Worm (Caenorhabditis elegans) whole organism, young adult: ENCODE measurements around the gene str-2.

Source experiments
- B0035.1 ChIP-seq: sonication (generic microtip); optimal IDR thresholded peaks from 2 replicates; lab custom pipeline; 2016; ENCODE audit warnings: missing genetic modification characterization, mild to moderate bottlenecking, missing compliant biosample characterization, missing genotype, missing genetic modification reagents
- C17E4.6 ChIP-seq: fragments of 200-800 bp; sonication (Bioruptor generic); IDR thresholded peaks from 2 replicates; pipeline ENCODE4 v1.3.6; 2022; ENCODE audit warnings: missing genetic modification reagents, missing genetic modification characterization, missing compliant biosample characterization
- F10E7.11 ChIP-seq: sonication (generic microtip); optimal IDR thresholded peaks from 2 replicates; lab custom pipeline; 2017; ENCODE audit warnings: mild to moderate bottlenecking, missing genetic modification characterization, moderate library complexity, missing compliant biosample characterization
- F33H1.4 ChIP-seq: fragments of 200-800 bp; sonication (Bioruptor generic); IDR thresholded peaks from 2 replicates; pipeline ENCODE4 v1.3.6; 2022; ENCODE audit warnings: missing genetic modification reagents, missing genetic modification characterization, missing compliant biosample characterization
- F37B4.10 ChIP-seq: fragments of 200-800 bp; sonication (Bioruptor generic); IDR thresholded peaks from 2 replicates; pipeline ENCODE4 v1.3.6; 2022; ENCODE audit warnings: missing genetic modification characterization, missing compliant biosample characterization
- F52B5.7 ChIP-seq: sonication (generic microtip); optimal IDR thresholded peaks from 2 replicates; lab custom pipeline; 2016; ENCODE audit warnings: mild to moderate bottlenecking, missing genetic modification characterization, missing compliant biosample characterization
- F55B11.4 ChIP-seq: sonication (generic microtip); optimal IDR thresholded peaks from 2 replicates; lab custom pipeline; 2016; ENCODE audit warnings: missing compliant biosample characterization, missing genetic modification characterization, borderline replicate concordance; ENCODE audit not compliant: insufficient read depth
- F57A8.1 ChIP-seq: fragments of 200-800 bp; sonication (Bioruptor generic); optimal IDR thresholded peaks from 2 replicates; lab custom pipeline; 2018; ENCODE audit warnings: mild to moderate bottlenecking, missing genetic modification characterization, moderate library complexity, missing compliant biosample characterization
- K11D2.4 ChIP-seq: fragments of 200-800 bp; sonication (Bioruptor generic); IDR thresholded peaks from 2 replicates; pipeline ENCODE4 v1.3.6; 2022; ENCODE audit warnings: missing genetic modification reagents, missing genetic modification characterization, missing compliant biosample characterization
- K12H6.12 ChIP-seq: fragments of 200-800 bp; sonication (Bioruptor generic); optimal IDR thresholded peaks from 2 replicates; lab custom pipeline; 2018; ENCODE audit warnings: mild to moderate bottlenecking, missing genetic modification characterization, missing compliant biosample characterization
- Y53G8AR.9 ChIP-seq: fragments of 200-800 bp; sonication (Bioruptor generic); conservative IDR thresholded peaks from 2 replicates; pipeline ENCODE4 v1.3.6; 2022; ENCODE audit warnings: missing genetic modification reagents, missing genetic modification characterization, missing compliant biosample characterization
- Y56A3A.18 ChIP-seq: fragments of 200-800 bp; sonication (Bioruptor generic); IDR thresholded peaks from 2 replicates; pipeline ENCODE4 v1.3.6; 2022; ENCODE audit warnings: missing genetic modification reagents, missing genetic modification characterization, missing compliant biosample characterization
- Y95B8A.8 ChIP-seq: fragments of 200-800 bp; sonication (Bioruptor generic); IDR thresholded peaks from 2 replicates; pipeline ENCODE4 v1.3.6; 2022; ENCODE audit warnings: missing genetic modification reagents, missing genetic modification characterization, missing compliant biosample characterization
- ZK185.1 ChIP-seq: sonication (generic microtip); optimal IDR thresholded peaks from 2 replicates; lab custom pipeline; 2016; ENCODE audit warnings: mild to moderate bottlenecking, missing genetic modification characterization, missing compliant biosample characterization; ENCODE audit not compliant: poor library complexity, severe bottlenecking
- atf-7 ChIP-seq: sonication (generic microtip); optimal IDR thresholded peaks from 2 replicates; lab custom pipeline; 2017; ENCODE audit warnings: mild to moderate bottlenecking, missing genetic modification characterization, missing compliant biosample characterization
- athp-1 ChIP-seq: sonication (generic microtip); optimal IDR thresholded peaks from 2 replicates; lab custom pipeline; 2017; ENCODE audit warnings: mild to moderate bottlenecking, missing genetic modification characterization, missing compliant biosample characterization
- attf-3 ChIP-seq: fragments of 200-800 bp; sonication (Bioruptor generic); conservative IDR thresholded peaks from 2 replicates; pipeline ENCODE4 v1.3.6; 2022; ENCODE audit warnings: missing genetic modification reagents, missing genetic modification characterization, missing compliant biosample characterization
- bed-1 ChIP-seq: fragments of 200-800 bp; sonication (Bioruptor generic); IDR thresholded peaks from 2 replicates; pipeline ENCODE4 v1.3.6; 2022; ENCODE audit warnings: missing genetic modification reagents, missing genetic modification characterization, missing compliant biosample characterization
- bed-2 ChIP-seq: fragments of 200-800 bp; sonication (Bioruptor generic); IDR thresholded peaks from 2 replicates; pipeline ENCODE4 v1.3.6; 2022; ENCODE audit warnings: missing genetic modification reagents, missing genetic modification characterization, missing compliant biosample characterization
- cebp-1 ChIP-seq, 2 experiments: fragments of 200-800 bp in 1 of 2; sonication (Bioruptor generic) in 1 of 2; sonication (generic microtip) in 1 of 2; IDR thresholded peaks in 1 of 2; optimal IDR thresholded peaks in 1 of 2; 2 replicates each; pipeline versions ENCODE4 v1.3.6 to Lab custom; 2017 to 2022; ENCODE audit warnings: missing compliant biosample characterization in 2 of 2, missing genetic modification characterization in 2 of 2, mild to moderate bottlenecking in 1 of 2, missing genetic modification reagents in 1 of 2, moderate library complexity in 1 of 2
- ceh-27 ChIP-seq: fragments of 200-800 bp; sonication (Bioruptor generic); optimal IDR thresholded peaks from 2 replicates; lab custom pipeline; 2018; ENCODE audit warnings: mild to moderate bottlenecking, missing genetic modification characterization, moderate library complexity, missing compliant biosample characterization
- chd-7 ChIP-seq: sonication (generic microtip); optimal IDR thresholded peaks from 2 replicates; lab custom pipeline; 2016; ENCODE audit warnings: mild to moderate bottlenecking, missing genetic modification characterization, moderate library complexity, missing compliant biosample characterization
- dpl-1 ChIP-seq: fragments of 150-350 bp; optimal IDR thresholded peaks from 2 replicates; lab custom pipeline; 2014; ENCODE audit warnings: missing biosample characterization, missing genetic modification reagents, missing genetic modification characterization
- egl-18 ChIP-seq: fragments of 200-800 bp; sonication (Bioruptor generic); IDR thresholded peaks from 2 replicates; pipeline ENCODE4 v1.3.6; 2022; ENCODE audit warnings: missing genetic modification reagents, missing genetic modification characterization, missing compliant biosample characterization
- fkh-3 ChIP-seq: sonication (generic microtip); optimal IDR thresholded peaks from 2 replicates; lab custom pipeline; 2016; ENCODE audit warnings: mild to moderate bottlenecking, missing genetic modification characterization, missing compliant biosample characterization
- gei-17 ChIP-seq: fragments of 200-800 bp; sonication (Bioruptor generic); optimal IDR thresholded peaks from 2 replicates; lab custom pipeline; 2018; ENCODE audit warnings: mild to moderate bottlenecking, missing genetic modification characterization, missing compliant biosample characterization
- him-1 ChIP-seq: sonication (generic microtip); optimal IDR thresholded peaks from 2 replicates; lab custom pipeline; 2016; ENCODE audit warnings: missing genotype, missing genetic modification reagents, missing genetic modification characterization, missing compliant biosample characterization
- hmg-1.2 ChIP-seq: fragments of 200-800 bp; sonication (Bioruptor generic); IDR thresholded peaks from 2 replicates; pipeline ENCODE4 v1.3.6; 2022; ENCODE audit warnings: missing genetic modification reagents, missing genetic modification characterization, missing compliant biosample characterization
- hmg-20 ChIP-seq: fragments of 200-800 bp; sonication (Bioruptor generic); IDR thresholded peaks from 2 replicates; pipeline ENCODE4 v1.3.6; 2022; ENCODE audit warnings: missing genetic modification reagents, missing genetic modification characterization, missing compliant biosample characterization
- let-607 ChIP-seq, 2 experiments: fragments of 200-800 bp in 1 of 2; sonication (Bioruptor generic) in 1 of 2; sonication (generic microtip) in 1 of 2; optimal IDR thresholded peaks; 2 replicates each; lab custom pipeline; 2016 to 2018; ENCODE audit warnings: mild to moderate bottlenecking in 2 of 2, missing compliant biosample characterization in 2 of 2, missing genetic modification characterization in 2 of 2, moderate library complexity in 2 of 2, missing genotype in 1 of 2
- lin-54 ChIP-seq: fragments of 200-800 bp; sonication (Bioruptor generic); optimal IDR thresholded peaks from 2 replicates; lab custom pipeline; 2018; ENCODE audit warnings: mild to moderate bottlenecking, missing genetic modification characterization, missing compliant biosample characterization
- mel-28 ChIP-seq: sonication (generic microtip); optimal IDR thresholded peaks from 2 replicates; lab custom pipeline; 2016; ENCODE audit warnings: borderline replicate concordance, mild to moderate bottlenecking, missing genetic modification characterization, missing compliant biosample characterization
- nfya-1 ChIP-seq: sonication (generic microtip); optimal IDR thresholded peaks from 2 replicates; lab custom pipeline; 2017; ENCODE audit warnings: antibody characterized with exemption, missing compliant biosample characterization, missing genetic modification characterization, borderline replicate concordance; ENCODE audit not compliant: insufficient read depth
- nfyb-1 ChIP-seq: fragments of 200-800 bp; sonication (Bioruptor generic); IDR thresholded peaks from 2 replicates; pipeline ENCODE4 v1.3.6; 2022; ENCODE audit warnings: missing genetic modification reagents, missing genetic modification characterization, missing compliant biosample characterization
- nhr-27 ChIP-seq: fragments of 200-800 bp; sonication (Bioruptor generic); optimal IDR thresholded peaks from 2 replicates; lab custom pipeline; 2018; ENCODE audit warnings: mild to moderate bottlenecking, missing genetic modification characterization, moderate library complexity, missing compliant biosample characterization
- nhr-80 ChIP-seq: sonication (generic microtip); optimal IDR thresholded peaks from 2 replicates; lab custom pipeline; 2016; ENCODE audit warnings: missing genetic modification characterization, missing compliant biosample characterization
- pbrm-1 ChIP-seq: fragments of 200-800 bp; sonication (Bioruptor generic); IDR thresholded peaks from 2 replicates; pipeline ENCODE4 v1.3.6; 2022; ENCODE audit warnings: missing genetic modification reagents, missing genetic modification characterization, missing compliant biosample characterization
- pha-4 ChIP-seq: fragments of 150-350 bp; sonication (generic microtip); optimal IDR thresholded peaks from 2 replicates; lab custom pipeline; 2014; ENCODE audit warnings: missing biosample characterization, missing genetic modification reagents, missing genetic modification characterization
- rec-8 ChIP-seq, 2 experiments: sonication (generic microtip); optimal IDR thresholded peaks; 2 replicates each; lab custom pipeline; 2016; ENCODE audit warnings: mild to moderate bottlenecking in 2 of 2, missing genetic modification characterization in 2 of 2, missing genetic modification reagents in 2 of 2, missing genotype in 2 of 2, missing biosample characterization in 1 of 2, missing compliant biosample characterization in 1 of 2, moderate library complexity in 1 of 2
- sea-2 ChIP-seq: fragments of 200-800 bp; sonication (Bioruptor generic); IDR thresholded peaks from 2 replicates; pipeline ENCODE4 v1.3.6; 2022; ENCODE audit warnings: missing genetic modification characterization, missing compliant biosample characterization
- snpc-1.3 ChIP-seq: sonication (generic microtip); optimal IDR thresholded peaks from 2 replicates; lab custom pipeline; 2017; ENCODE audit warnings: missing genetic modification characterization, mild to moderate bottlenecking, missing compliant biosample characterization, antibody characterized with exemption, moderate library complexity, missing genotype, missing genetic modification reagents; ENCODE audit not compliant: insufficient read depth
- snpc-3.4 ChIP-seq: sonication (generic microtip); optimal IDR thresholded peaks from 2 replicates; lab custom pipeline; 2017; ENCODE audit warnings: missing genetic modification characterization, mild to moderate bottlenecking, missing compliant biosample characterization, antibody characterized with exemption, moderate library complexity, missing genotype, missing genetic modification reagents
- somi-1 ChIP-seq: fragments of 200-800 bp; sonication (Bioruptor generic); optimal IDR thresholded peaks from 2 replicates; lab custom pipeline; 2018; ENCODE audit warnings: mild to moderate bottlenecking, missing genetic modification characterization, missing compliant biosample characterization
- unc-130 ChIP-seq: sonication (generic microtip); optimal IDR thresholded peaks from 2 replicates; lab custom pipeline; 2016; ENCODE audit warnings: missing genetic modification reagents, missing genetic modification characterization, missing compliant biosample characterization
- unc-62 ChIP-seq: fragments of 150-350 bp; optimal IDR thresholded peaks from 2 replicates; lab custom pipeline; 2014; ENCODE audit warnings: missing biosample characterization, missing genetic modification reagents, missing genetic modification characterization
- ztf-25 ChIP-seq: fragments of 200-800 bp; sonication (Bioruptor generic); IDR thresholded peaks from 2 replicates; pipeline ENCODE4 v1.3.6; 2022; ENCODE audit warnings: missing genetic modification reagents, missing genetic modification characterization, missing compliant biosample characterization
- ztf-28 ChIP-seq: fragments of 200-800 bp; sonication (Bioruptor generic); IDR thresholded peaks from 2 replicates; pipeline ENCODE4 v1.3.6; 2022; ENCODE audit warnings: missing genetic modification reagents, missing genetic modification characterization, missing compliant biosample characterization

The str-2 gene

ce11 chrV:9786721-9787131, 37.3 kb downstream of the str-2 start, which contains the start of gene F46B6.6 (continued):
- TF ChIP-seq Y56A3A.18 (GFP tag; lab: Robert Waterston, UW) (0 out of 2 replicates have a peak, but pooled peaks have one; percentile 41), snpc-1.3 (tag; lab: Kevin White, UChicago) (no peak), mel-28 (no peak), him-1 (tag; lab: Kevin White, UChicago) (no peak), athp-1 (tag; lab: Kevin White, UChicago) (peak; percentile 62), ceh-27 (no peak), sea-2 (GFP tag; lab: Robert Waterston, UW) (no peak), F10E7.11 (tag; lab: Kevin White, UChicago) (peak; percentile 13), Y53G8AR.9 (GFP tag; lab: Robert Waterston, UW) (0 out of 2 replicates have a peak, but pooled peaks have one; percentile 57), gei-17 (GFP tag; lab: Kevin White, UChicago) (no peak), K11D2.4 (GFP tag; lab: Robert Waterston, UW) (peak; percentile 41; the same call in 1 of the 2 replicates), hmg-1.2 (GFP tag; lab: Robert Waterston, UW) (peak; percentile 27; the same call in 1 of the 2 replicates), F33H1.4 (GFP tag; lab: Robert Waterston, UW) (no peak), C17E4.6 (GFP tag; lab: Robert Waterston, UW) (no peak), snpc-3.4 (tag; lab: Kevin White, UChicago) (no peak), attf-3 (GFP tag; lab: Robert Waterston, UW) (no peak), nfyb-1 (GFP tag; lab: Robert Waterston, UW) (0 out of 2 replicates have a peak, but pooled peaks have one; percentile 54), chd-7 (tag; lab: Kevin White, UChicago) (peak; percentile 80), bed-1 (no peak), F37B4.10 (GFP tag; lab: Robert Waterston, UW) (no peak), pbrm-1 (GFP tag; lab: Robert Waterston, UW) (0 out of 2 replicates have a peak, but pooled peaks have one; percentile 19), ztf-25 (no peak), egl-18 (GFP tag; lab: Robert Waterston, UW) (no peak), lin-54 (peak; percentile 21), ZK185.1 (no peak), unc-130 (GFP tag; lab: Kevin White, UChicago) (no peak), fkh-3 (tag; lab: Kevin White, UChicago) (no peak), rec-8 (tag; optimal IDR thresholded peaks at IDR 0.05; lab: Kevin White, UChicago) (peak in 1 of 2 experiments; percentile 12), somi-1 (GFP tag; lab: Kevin White, UChicago) (no peak), F57A8.1 (GFP tag; lab: Kevin White, UChicago) (no peak), K12H6.12 (no peak), unc-62 (no peak), pha-4 (tag; lab: Kevin White, UChicago) (no peak), Y95B8A.8 (GFP tag; lab: Robert Waterston, UW) (no peak), B0035.1 (tag; lab: Kevin White, UChicago) (peak; percentile 3), nfya-1 (tag; lab: Kevin White, UChicago) (no peak), nhr-80 (tag; lab: Kevin White, UChicago) (no peak), bed-2 (GFP tag; lab: Robert Waterston, UW) (no peak), let-607 (tag; optimal IDR thresholded peaks at IDR 0.05; lab: Kevin White, UChicago) (peak in 1 of 2 experiments; percentile 41), F52B5.7 (peak; percentile 53), F55B11.4 (no peak), dpl-1 (GFP tag; lab: Kevin White, UChicago) (no peak), atf-7 (tag; lab: Kevin White, UChicago) (peak; percentile 46), hmg-20 (GFP tag; lab: Robert Waterston, UW) (no peak), nhr-27 (peak; percentile 22), cebp-1 (GFP tag; IDR thresholded peaks at IDR 0.05; lab: Robert Waterston, UW) (no peak), cebp-1 (tag; optimal IDR thresholded peaks at IDR 0.05; lab: Kevin White, UChicago) (peak; percentile 54), ztf-28 (GFP tag; lab: Robert Waterston, UW) (no peak)
